Worm (Caenorhabditis elegans): Measurements from ENCODE around the gene Y55F3C.9.

- TF ChIP-seq fkh-10 (GFP tag; optimal IDR thresholded peaks at IDR 0.05) (no peak), ceh-30 (tag; optimal IDR thresholded peaks at IDR 0.05) (no peak), sox-4 (tag; optimal IDR thresholded peaks at IDR 0.05) (no peak)
Measured at ce11 chrIV:707635-708034, 20.4 kb downstream of the Y55F3C.9 start, which contains the start of gene cutl-26.
